Fruit fly (Drosophila melanogaster) whole organism, embryonic: ENCODE data around the gene CG7512.

Experiments
- B-H1 ChIP-seq: fragments of 200-800 bp; sonication (Bioruptor generic); IDR thresholded peaks from 3 replicates; pipeline ENCODE4 v1.3.6; 2022; ENCODE audit warnings: missing biosample characterization, missing genetic modification characterization
- Bgb ChIP-seq: fragments of 200-800 bp; sonication (Bioruptor generic); IDR thresholded peaks from 2 replicates; pipeline ENCODE4 v1.3.6; 2022; ENCODE audit warnings: missing biosample characterization, missing genetic modification characterization; ENCODE audit not compliant: partially characterized antibody
- Blimp-1 ChIP-seq: fragments of 200-800 bp; sonication (Bioruptor generic); optimal IDR thresholded peaks from 3 replicates; lab custom pipeline; 2018; ENCODE audit warnings: missing biosample characterization, missing genetic modification characterization, mild to moderate bottlenecking, moderate library complexity, missing genetic modification reagents
- CG10366 ChIP-seq: fragments of 200-800 bp; sonication (Bioruptor generic); IDR thresholded peaks from 2 replicates; pipeline ENCODE4 v1.3.6; 2022; ENCODE audit warnings: missing biosample characterization, missing genetic modification characterization
- CG11247 ChIP-seq: fragments of 200-800 bp; sonication (Bioruptor generic); IDR thresholded peaks from 2 replicates; pipeline ENCODE4 v1.3.6; 2022; ENCODE audit warnings: missing biosample characterization, missing genetic modification characterization
- CG11398 ChIP-seq: fragments of 200-800 bp; sonication (Bioruptor generic); optimal IDR thresholded peaks from 2 replicates; lab custom pipeline; 2016; ENCODE audit warnings: missing biosample characterization, missing genetic modification characterization
- CG11695 ChIP-seq: fragments of 200-800 bp; sonication (Bioruptor generic); IDR thresholded peaks from 3 replicates; pipeline ENCODE4 v1.3.6; 2022; ENCODE audit warnings: missing biosample characterization, missing genetic modification characterization
- CG11696 ChIP-seq: fragments of 200-800 bp; sonication (Bioruptor generic); IDR thresholded peaks from 2 replicates; pipeline ENCODE4 v1.3.6; 2022; ENCODE audit warnings: missing biosample characterization, missing genetic modification characterization
- CG12769 ChIP-seq: fragments of 200-800 bp; sonication (Bioruptor generic); optimal IDR thresholded peaks from 2 replicates; lab custom pipeline; 2019; ENCODE audit warnings: missing biosample characterization, mild to moderate bottlenecking, missing genetic modification characterization, moderate library complexity
- CG13424 ChIP-seq: fragments of 200-800 bp; sonication (Bioruptor generic); optimal IDR thresholded peaks from 2 replicates; lab custom pipeline; 2019; ENCODE audit warnings: missing biosample characterization, mild to moderate bottlenecking, missing genetic modification characterization, moderate library complexity
- CG14050 ChIP-seq: fragments of 200-800 bp; sonication (Bioruptor generic); IDR thresholded peaks from 3 replicates; pipeline ENCODE4 v1.3.6; 2022; ENCODE audit warnings: missing biosample characterization, missing genetic modification characterization
- CG15269 ChIP-seq: fragments of 200-800 bp; sonication (Bioruptor generic); optimal IDR thresholded peaks from 2 replicates; lab custom pipeline; 2018; ENCODE audit warnings: missing biosample characterization, mild to moderate bottlenecking, missing genetic modification characterization, moderate library complexity
- CG16813 ChIP-seq: fragments of 200-800 bp; sonication (Bioruptor generic); IDR thresholded peaks from 3 replicates; pipeline ENCODE4 v1.3.6; 2022; ENCODE audit warnings: missing biosample characterization, missing genetic modification characterization; ENCODE audit not compliant: partially characterized antibody
- CG17328 ChIP-seq: fragments of 200-800 bp; sonication (Bioruptor generic); IDR thresholded peaks from 2 replicates; pipeline ENCODE4 v1.3.6; 2022; ENCODE audit warnings: missing biosample characterization, missing genetic modification characterization
- CG17361 ChIP-seq: fragments of 200-800 bp; sonication (Bioruptor generic); IDR thresholded peaks from 3 replicates; pipeline ENCODE4 v1.3.6; 2022; ENCODE audit warnings: missing biosample characterization, missing genetic modification characterization
- CG18011 ChIP-seq: fragments of 200-800 bp; sonication (Bioruptor generic); optimal IDR thresholded peaks from 2 replicates; lab custom pipeline; 2017; ENCODE audit warnings: missing biosample characterization, missing genetic modification characterization, mild to moderate bottlenecking, moderate library complexity, missing genotype
- CG31388 ChIP-seq: fragments of 200-800 bp; sonication (Bioruptor generic); optimal IDR thresholded peaks from 2 replicates; lab custom pipeline; 2016; ENCODE audit warnings: missing biosample characterization, missing genetic modification characterization
- CG3281 ChIP-seq: fragments of 200-800 bp; sonication (Bioruptor generic); optimal IDR thresholded peaks from 3 replicates; lab custom pipeline; 2017; ENCODE audit warnings: missing biosample characterization, mild to moderate bottlenecking, missing genetic modification characterization
- CG43689 ChIP-seq: fragments of 200-800 bp; sonication (Bioruptor generic); IDR thresholded peaks from 2 replicates; pipeline ENCODE4 v1.3.6; 2022; ENCODE audit warnings: missing biosample characterization, missing genetic modification characterization
- CG6791 ChIP-seq: fragments of 200-800 bp; sonication (Bioruptor generic); IDR thresholded peaks from 3 replicates; pipeline ENCODE4 v1.3.6; 2022; ENCODE audit warnings: missing biosample characterization, missing genetic modification characterization; ENCODE audit not compliant: partially characterized antibody
- CG7556 ChIP-seq: fragments of 200-800 bp; sonication (Bioruptor generic); optimal IDR thresholded peaks from 2 replicates; lab custom pipeline; 2017; ENCODE audit warnings: missing biosample characterization, mild to moderate bottlenecking, missing genetic modification characterization
- CG9932 ChIP-seq: fragments of 200-800 bp; sonication (Bioruptor generic); IDR thresholded peaks from 2 replicates; pipeline ENCODE4 v1.3.6; 2022; ENCODE audit warnings: missing biosample characterization, missing genetic modification characterization
- CoRest ChIP-seq: fragments of 200-800 bp; sonication (Bioruptor generic); optimal IDR thresholded peaks from 3 replicates; lab custom pipeline; 2018; ENCODE audit warnings: missing biosample characterization, mild to moderate bottlenecking, missing genetic modification characterization, moderate library complexity
- D19A ChIP-seq: fragments of 200-800 bp; optimal IDR thresholded peaks from 3 replicates; lab custom pipeline; 2019; ENCODE audit warnings: missing biosample characterization, mild to moderate bottlenecking, missing genetic modification characterization, moderate library complexity
- D19B ChIP-seq: fragments of 200-800 bp; sonication (Bioruptor generic); optimal IDR thresholded peaks from 2 replicates; lab custom pipeline; 2017; ENCODE audit warnings: missing biosample characterization, mild to moderate bottlenecking, missing genetic modification characterization
- E2f1 ChIP-seq: fragments of 200-800 bp; sonication (Bioruptor generic); IDR thresholded peaks from 2 replicates; pipeline ENCODE4 v1.3.6; 2022; ENCODE audit warnings: missing biosample characterization, missing genetic modification characterization
- Fer1 ChIP-seq: fragments of 200-800 bp; sonication (Bioruptor generic); optimal IDR thresholded peaks from 2 replicates; lab custom pipeline; 2017; ENCODE audit warnings: missing biosample characterization, mild to moderate bottlenecking, missing genetic modification characterization
- Fer3 ChIP-seq: fragments of 200-800 bp; sonication (Bioruptor generic); optimal IDR thresholded peaks from 2 replicates; lab custom pipeline; 2018; ENCODE audit warnings: missing biosample characterization, mild to moderate bottlenecking, missing genetic modification characterization, moderate library complexity
- HmgZ ChIP-seq: fragments of 200-800 bp; sonication (Bioruptor generic); optimal IDR thresholded peaks from 2 replicates; lab custom pipeline; 2018; ENCODE audit warnings: missing biosample characterization, mild to moderate bottlenecking, missing genetic modification characterization
- Hmx ChIP-seq: fragments of 200-800 bp; sonication (Bioruptor generic); optimal IDR thresholded peaks from 2 replicates; lab custom pipeline; 2016; ENCODE audit warnings: missing biosample characterization, missing genetic modification characterization
- Jarid2 ChIP-seq: fragments of 200-800 bp; sonication (Bioruptor generic); optimal IDR thresholded peaks from 3 replicates; lab custom pipeline; 2017; ENCODE audit warnings: mild to moderate bottlenecking, missing biosample characterization, missing genetic modification reagents, missing genetic modification characterization
- Nf-YA ChIP-seq: fragments of 200-800 bp; sonication (Bioruptor generic); IDR thresholded peaks from 2 replicates; pipeline ENCODE4 v1.3.6; 2022; ENCODE audit warnings: missing biosample characterization, missing genetic modification characterization
- NfI ChIP-seq: fragments of 200-800 bp; sonication (Bioruptor generic); optimal IDR thresholded peaks from 3 replicates; lab custom pipeline; 2018; ENCODE audit warnings: missing biosample characterization, mild to moderate bottlenecking, missing genetic modification characterization, moderate library complexity
- Ptx1 ChIP-seq: fragments of 200-800 bp; sonication (Bioruptor generic); IDR thresholded peaks from 2 replicates; pipeline ENCODE4 v1.3.6; 2022; ENCODE audit warnings: missing biosample characterization, missing genetic modification characterization
- al ChIP-seq: fragments of 200-800 bp; sonication (Bioruptor generic); IDR thresholded peaks from 2 replicates; pipeline ENCODE4 v1.3.6; 2022; ENCODE audit warnings: missing biosample characterization, missing genetic modification characterization
- bcd ChIP-seq: fragments of 200-800 bp; sonication (Bioruptor generic); optimal IDR thresholded peaks from 2 replicates; lab custom pipeline; 2017; ENCODE audit warnings: missing biosample characterization, mild to moderate bottlenecking, missing genetic modification characterization
- chinmo ChIP-seq: fragments of 200-800 bp; sonication (Bioruptor generic); IDR thresholded peaks from 4 replicates; pipeline ENCODE4 v1.3.6; 2022; ENCODE audit warnings: missing biosample characterization, missing genetic modification characterization; ENCODE audit not compliant: partially characterized antibody
- dati ChIP-seq: fragments of 200-800 bp; sonication (Bioruptor generic); IDR thresholded peaks from 2 replicates; pipeline ENCODE4 v1.3.6; 2022; ENCODE audit warnings: missing biosample characterization, missing genetic modification characterization
- dmrt11E ChIP-seq: fragments of 200-800 bp; sonication (Bioruptor generic); optimal IDR thresholded peaks from 3 replicates; lab custom pipeline; 2018; ENCODE audit warnings: missing biosample characterization, mild to moderate bottlenecking, missing genetic modification characterization, moderate library complexity
- fru ChIP-seq: fragments of >200 bp; optimal IDR thresholded peaks from 2 replicates; lab custom pipeline; 2017
- gro ChIP-seq: fragments of 200-800 bp; sonication (Bioruptor generic); optimal IDR thresholded peaks from 2 replicates; lab custom pipeline; 2016; ENCODE audit warnings: missing biosample characterization, missing genetic modification characterization
- kni ChIP-seq: fragments of 200-800 bp; sonication (Bioruptor generic); optimal IDR thresholded peaks from 3 replicates; lab custom pipeline; 2017; ENCODE audit warnings: mild to moderate bottlenecking, missing biosample characterization, missing genetic modification reagents, missing genetic modification characterization
- pita ChIP-seq: fragments of 200-800 bp; sonication (Bioruptor generic); optimal IDR thresholded peaks from 2 replicates; lab custom pipeline; 2017; ENCODE audit warnings: missing biosample characterization, mild to moderate bottlenecking, missing genetic modification characterization
- psq ChIP-seq: fragments of 200-800 bp; sonication (Bioruptor generic); optimal IDR thresholded peaks from 2 replicates; lab custom pipeline; 2017; ENCODE audit warnings: missing biosample characterization, missing genetic modification characterization
- sens ChIP-seq: fragments of 200-800 bp; sonication (Bioruptor generic); peaks from one replicate; lab custom pipeline; 2016; ENCODE audit warnings: missing biosample characterization, missing genetic modification characterization
- slbo ChIP-seq: fragments of 200-800 bp; sonication (Bioruptor generic); IDR thresholded peaks from 2 replicates; pipeline ENCODE4 v1.3.6; 2022; ENCODE audit warnings: missing biosample characterization, missing genetic modification characterization
- tna ChIP-seq: fragments of 200-800 bp; sonication (Bioruptor generic); IDR thresholded peaks from 2 replicates; pipeline ENCODE4 v1.3.6; 2022; ENCODE audit warnings: missing biosample characterization, missing genetic modification characterization; ENCODE audit not compliant: partially characterized antibody
- vfl ChIP-seq: fragments of 200-800 bp; sonication (Bioruptor generic); optimal IDR thresholded peaks from 2 replicates; lab custom pipeline; 2016; ENCODE audit warnings: missing biosample characterization, missing genetic modification characterization
- yki ChIP-seq: fragments of >200 bp; optimal IDR thresholded peaks from 3 replicates; lab custom pipeline; 2018
- z ChIP-seq: fragments of 200-800 bp; sonication (Bioruptor generic); IDR thresholded peaks from 3 replicates; pipeline ENCODE4 v1.3.6; 2022; ENCODE audit warnings: missing biosample characterization, missing genetic modification characterization
- zen ChIP-seq: fragments of 200-800 bp; sonication (Bioruptor generic); optimal IDR thresholded peaks from 3 replicates; lab custom pipeline; 2018; ENCODE audit warnings: missing biosample characterization, mild to moderate bottlenecking, missing genetic modification characterization, moderate library complexity

Gene CG7512

dm6 chr3L:11536132-11536531, 22.6 kb downstream of the CG7512 start (continued):
- no peak for TF ChIP-seq CoRest
- no peak for TF ChIP-seq psq (GFP tag; lab: Kevin White, UChicago)
- TF ChIP-seq dati (GFP tag; lab: Robert Waterston, UW) = no peak
- TF ChIP-seq CG18011 (GFP tag; lab: Kevin White, UChicago) = no peak
- TF ChIP-seq CG7556 = no peak
- TF ChIP-seq CG17361 (GFP tag; lab: Robert Waterston, UW) = 0 out of 3 replicates have a peak, but pooled peaks have one; percentile 15
- no peak for TF ChIP-seq Hmx
- TF ChIP-seq CG3281 (GFP tag; lab: Kevin White, UChicago) = peak; percentile 6
- no peak for TF ChIP-seq NfI (GFP tag; lab: Kevin White, UChicago)
- TF ChIP-seq z (GFP tag; lab: Robert Waterston, UW) = no peak
- TF ChIP-seq CG31388 (GFP tag; lab: Kevin White, UChicago) = no peak
- TF ChIP-seq CG11696 (GFP tag; lab: Robert Waterston, UW) = no peak
- no peak for TF ChIP-seq fru (lab: Kevin White, UChicago)
- TF ChIP-seq CG11247 (GFP tag; lab: Robert Waterston, UW) = no peak
- TF ChIP-seq B-H1 = 0 out of 3 replicates have a peak, but pooled peaks have one; percentile 25
- no peak for TF ChIP-seq al (GFP tag; lab: Robert Waterston, UW)
- TF ChIP-seq dmrt11E (tag; lab: Kevin White, UChicago) = no peak
- TF ChIP-seq CG13424 (tag; lab: Kevin White, UChicago) = no peak
- TF ChIP-seq Ptx1 (GFP tag; lab: Robert Waterston, UW) = peak; percentile 54
- peak; percentile 7; the same call in 1 of the 2 replicates for TF ChIP-seq CG17328
- no peak for TF ChIP-seq Bgb
- no peak for TF ChIP-seq vfl (GFP tag; lab: Kevin White, UChicago)
- TF ChIP-seq CG14050 (GFP tag; lab: Robert Waterston, UW) = no peak
- TF ChIP-seq CG16813 (GFP tag; lab: Robert Waterston, UW) = no peak
- TF ChIP-seq gro = no peak
- TF ChIP-seq Nf-YA (GFP tag; lab: Robert Waterston, UW) = no peak
- no peak for TF ChIP-seq bcd (GFP tag; lab: Kevin White, UChicago)
- TF ChIP-seq pita (GFP tag; lab: Kevin White, UChicago) = no peak
- no peak for TF ChIP-seq E2f1 (GFP tag; lab: Robert Waterston, UW)
- peak; percentile 22 for TF ChIP-seq Fer3 (tag; lab: Kevin White, UChicago)
- TF ChIP-seq CG15269 (tag; lab: Kevin White, UChicago) = peak; percentile 28
- TF ChIP-seq D19A (tag; lab: Kevin White, UChicago) = no peak
- TF ChIP-seq CG43689 (GFP tag; lab: Robert Waterston, UW) = no peak
- TF ChIP-seq Fer1 (GFP tag; lab: Kevin White, UChicago) = peak; percentile 20
- peak; percentile 49; the same call in 1 of the 2 replicates for TF ChIP-seq slbo (GFP tag; lab: Robert Waterston, UW)

dm6 chr3L:11536767-11537419, 23.4 kb downstream of the CG7512 start:
- TF ChIP-seq sens (GFP tag; lab: Kevin White, UChicago) (peak; percentile 3), kni (GFP tag; lab: Kevin White, UChicago) (peak; percentile 52), CG11695 (GFP tag; lab: Robert Waterston, UW) (0 out of 3 replicates have a peak, but pooled peaks have one; percentile 22), CG11398 (GFP tag; lab: Kevin White, UChicago) (no peak), HmgZ (tag; lab: Kevin White, UChicago) (no peak), Blimp-1 (GFP tag; lab: Kevin White, UChicago) (peak; percentile 0), yki (no peak), CG10366 (GFP tag; lab: Robert Waterston, UW) (no peak), CG9932 (GFP tag; lab: Robert Waterston, UW) (peak; percentile 10; the same call in 1 of the 2 replicates), D19B (peak; percentile 74), zen (tag; lab: Kevin White, UChicago) (no peak), CG6791 (0 out of 3 replicates have a peak, but pooled peaks have one; percentile 8), CG12769 (tag; lab: Kevin White, UChicago) (peak; percentile 38), Jarid2 (no peak), tna (0 out of 2 replicates have a peak, but pooled peaks have one; percentile 26), chinmo (GFP tag; lab: Robert Waterston, UW) (0 out of 4 replicates have a peak, but pooled peaks have one; percentile 75), vfl (GFP tag; lab: Kevin White, UChicago) (no peak)
